Fruit fly (Drosophila melanogaster): ENCODE measurements around the gene COX6AL2.

Gene COX6AL2

DNA sequence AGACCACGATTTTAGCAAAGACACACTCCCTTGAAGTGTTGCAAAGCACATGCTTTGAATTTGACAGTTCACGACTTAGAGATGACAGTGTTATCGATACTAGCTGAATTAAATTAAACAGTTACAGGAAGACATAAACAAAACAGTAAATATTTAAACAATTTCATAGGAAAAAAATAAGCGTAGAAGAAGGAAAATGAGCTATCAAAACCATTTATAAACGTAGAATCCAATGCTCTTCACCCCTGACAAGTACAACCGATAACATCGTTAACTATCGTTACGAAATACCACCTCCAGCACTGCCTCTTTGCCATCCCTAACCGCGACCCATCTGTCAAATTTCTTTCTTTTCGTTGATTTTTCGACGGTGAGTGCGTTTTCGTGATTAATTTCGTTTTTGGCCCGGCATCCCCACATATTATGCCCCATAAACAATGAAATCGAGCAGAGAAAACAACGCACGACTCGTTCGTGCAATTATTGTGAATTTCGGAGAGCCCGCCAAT, 15.1 kb downstream of the COX6AL2 start, which contains the start of gene RpL26 (continued):
- TF ChIP-seq CG1024 (GFP tag; IDR thresholded peaks at IDR 0.05) (no peak), Doc2 (GFP tag; IDR thresholded peaks at IDR 0.05) (no peak), br (optimal IDR thresholded peaks at IDR 0.05) (no peak), NFAT (GFP tag; IDR thresholded peaks at IDR 0.05) (peak; percentile 76), CG34376 (GFP tag; optimal IDR thresholded peaks at IDR 0.05) (peak; percentile 79), salm (tag; optimal IDR thresholded peaks at IDR 0.05) (no peak), CG7556 (GFP tag; optimal IDR thresholded peaks at IDR 0.05) (peak; percentile 52), ind (GFP tag; optimal IDR thresholded peaks at IDR 0.05) (peak; percentile 64), so (GFP tag; IDR thresholded peaks at IDR 0.05) (no peak), CG4730 (GFP tag; IDR thresholded peaks at IDR 0.05) (0 out of 2 replicates have a peak, but pooled peaks have one; percentile 52), CG13424 (tag; optimal IDR thresholded peaks at IDR 0.05) (peak; percentile 87), CG7987 (GFP tag; optimal IDR thresholded peaks at IDR 0.05) (peak; percentile 66), pita (GFP tag; optimal IDR thresholded peaks at IDR 0.05) (peak; percentile 77), CG1792 (GFP tag; optimal IDR thresholded peaks at IDR 0.05) (peak; percentile 53), CG14667 (GFP tag; IDR thresholded peaks at IDR 0.05) (no peak; the same call in 1 of the 2 replicates), chn (GFP tag; optimal IDR thresholded peaks at IDR 0.05) (peak; percentile 84), Nf-YB (GFP tag; optimal IDR thresholded peaks at IDR 0.05) (peak; percentile 56), MESR4 (GFP tag; optimal IDR thresholded peaks at IDR 0.05) (peak; percentile 96), CG9215 (GFP tag; IDR thresholded peaks at IDR 0.05) (peak; percentile 85), ase (GFP tag; IDR thresholded peaks at IDR 0.05) (peak; percentile 54; the same call in 1 of the 3 replicates), luna (GFP tag; optimal IDR thresholded peaks at IDR 0.05) (peak; percentile 74), CG9932 (GFP tag; IDR thresholded peaks at IDR 0.05) (peak; percentile 92), CG3065 (GFP tag; optimal IDR thresholded peaks at IDR 0.05) (peak; percentile 48), CG4282 (GFP tag; optimal IDR thresholded peaks at IDR 0.05) (peak; percentile 70), Scr (GFP tag; IDR thresholded peaks at IDR 0.05; ENCODE audit: partially characterized antibody) (peak; percentile 99), Antp (GFP tag; optimal IDR thresholded peaks at IDR 0.05) (peak; percentile 75), CG2678 (tag; optimal IDR thresholded peaks at IDR 0.05) (peak; percentile 76), run (tag; optimal IDR thresholded peaks at IDR 0.05) (no peak), CG2120 (GFP tag; optimal IDR thresholded peaks at IDR 0.05) (peak; percentile 90), Lpt (GFP tag; optimal IDR thresholded peaks at IDR 0.05) (no peak), ato (GFP tag; IDR thresholded peaks at IDR 0.05; ENCODE audit: partially characterized antibody) (peak; percentile 76), Deaf1 (tag; optimal IDR thresholded peaks at IDR 0.05) (no peak), cg (GFP tag; optimal IDR thresholded peaks at IDR 0.05) (no peak), NC2β (GFP tag; optimal IDR thresholded peaks at IDR 0.05) (peak; percentile 99), dimm (GFP tag; IDR thresholded peaks at IDR 0.05) (no peak), CG18599 (GFP tag; optimal IDR thresholded peaks at IDR 0.05) (no peak), CG18764 (GFP tag; optimal IDR thresholded peaks at IDR 0.05) (peak; percentile 25), nmo (GFP tag; optimal IDR thresholded peaks at IDR 0.05) (peak; percentile 92), Drgx (GFP tag; IDR thresholded peaks at IDR 0.05) (no peak), MBD-R2 (GFP tag; IDR thresholded peaks at IDR 0.05) (peak; percentile 56), tll (GFP tag; optimal IDR thresholded peaks at IDR 0.05) (peak in 1 of 2 experiments; percentile 88), ac (GFP tag; optimal IDR thresholded peaks at IDR 0.05) (no peak), Mes4 (GFP tag; optimal IDR thresholded peaks at IDR 0.05) (peak; percentile 96), ATbp (GFP tag; optimal IDR thresholded peaks at IDR 0.05) (no peak), CG6854 (GFP tag; optimal IDR thresholded peaks at IDR 0.05) (peak; percentile 25), Gsc (GFP tag; IDR thresholded peaks at IDR 0.05) (no peak), gsb-n (tag; optimal IDR thresholded peaks at IDR 0.05) (no peak), CG2199 (GFP tag; IDR thresholded peaks at IDR 0.05) (no peak), Meics (GFP tag; optimal IDR thresholded peaks at IDR 0.05) (peak; percentile 68), CG9609 (GFP tag; optimal IDR thresholded peaks at IDR 0.05) (peak; percentile 87), inv (GFP tag; IDR thresholded peaks at IDR 0.05; ENCODE audit: partially characterized antibody) (peak; percentile 98)

Measured in whole organism, embryonic.